Worm (Caenorhabditis elegans) whole organism, L2 larva: Measurements from ENCODE around the gene nhr-56.

Experiments
- aly-2 ChIP-seq: fragments of 150-350 bp; optimal IDR thresholded peaks from 2 replicates; lab custom pipeline; 2014; ENCODE audit warnings: missing biosample characterization, missing genetic modification characterization
- lin-39 ChIP-seq: fragments of 150-350 bp; optimal IDR thresholded peaks from 2 replicates; lab custom pipeline; 2014; ENCODE audit warnings: missing biosample characterization, missing genetic modification reagents, missing genetic modification characterization
- mdl-1 ChIP-seq, 2 experiments: fragments of 150-350 bp in 1 of 2; sonication (generic microtip) in 1 of 2; optimal IDR thresholded peaks; 2 replicates each; lab custom pipeline; 2017; ENCODE audit warnings: missing biosample characterization in 2 of 2, missing genetic modification characterization in 2 of 2
- unc-39 ChIP-seq: fragments of 150-350 bp; optimal IDR thresholded peaks from 2 replicates; lab custom pipeline; 2014; ENCODE audit warnings: missing biosample characterization, missing genetic modification characterization

DNA sequence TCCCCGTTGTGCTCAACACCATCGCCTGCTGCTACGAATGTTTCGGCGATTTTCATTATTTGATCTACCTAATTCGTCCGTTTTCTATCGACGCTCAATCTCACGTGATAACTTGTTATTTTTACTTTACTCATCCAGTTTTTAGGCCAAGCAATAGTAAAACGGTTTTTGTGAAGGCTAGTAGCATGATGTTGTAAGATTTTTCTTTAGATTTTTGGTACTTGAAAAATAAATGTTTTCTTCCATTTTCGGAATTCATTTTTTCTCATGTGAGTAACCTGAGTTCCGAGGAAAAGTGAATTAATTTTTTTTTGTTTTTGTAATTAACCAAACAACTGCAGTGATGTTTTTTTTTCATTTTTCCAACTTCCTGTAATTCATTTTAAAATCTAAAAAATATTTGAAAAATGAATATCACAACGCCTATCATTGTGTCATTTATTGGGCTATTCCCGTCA, 41.5 kb upstream of the nhr-56 start, which contains the start of gene srbc-17:
- TF ChIP-seq unc-39 (no peak), mdl-1 (tag; optimal IDR thresholded peaks at IDR 0.05; lab: Kevin White, UChicago) (no peak), aly-2 (tag; lab: Kevin White, UChicago) (no peak), lin-39 (tag; lab: Kevin White, UChicago) (no peak)
